Fruit fly (Drosophila melanogaster) whole organism, embryonic: ENCODE data around the gene lectin-28C.

ENCODE experiments used
- C15 ChIP-seq: fragments of 200-800 bp; sonication (Bioruptor generic); IDR thresholded peaks from 3 replicates; pipeline ENCODE4 v1.3.6; 2022; ENCODE audit warnings: missing biosample characterization, missing genetic modification characterization
- CG13424 ChIP-seq: fragments of 200-800 bp; sonication (Bioruptor generic); optimal IDR thresholded peaks from 2 replicates; lab custom pipeline; 2019; ENCODE audit warnings: missing biosample characterization, mild to moderate bottlenecking, missing genetic modification characterization, moderate library complexity
- Hsf ChIP-seq: fragments of 200-800 bp; sonication (Bioruptor generic); optimal IDR thresholded peaks from 3 replicates; lab custom pipeline; 2016; ENCODE audit warnings: missing biosample characterization, missing genetic modification characterization
- YL-1 ChIP-seq: fragments of 200-800 bp; sonication (Bioruptor generic); optimal IDR thresholded peaks from 3 replicates; lab custom pipeline; 2017; ENCODE audit warnings: missing biosample characterization, mild to moderate bottlenecking, missing genetic modification characterization
- her ChIP-seq: fragments of 200-800 bp; sonication (Bioruptor generic); optimal IDR thresholded peaks from 2 replicates; lab custom pipeline; 2016; ENCODE audit warnings: missing biosample characterization, missing genetic modification characterization
- sd ChIP-seq: fragments of 200-800 bp; sonication (Bioruptor generic); optimal IDR thresholded peaks from 3 replicates; lab custom pipeline; 2018; ENCODE audit warnings: missing biosample characterization, mild to moderate bottlenecking, missing genetic modification characterization, moderate library complexity
- usp ChIP-seq: fragments of >200 bp; optimal IDR thresholded peaks from 2 replicates; lab custom pipeline; 2017; ENCODE audit warnings: missing biosample characterization, missing genetic modification characterization

DNA sequence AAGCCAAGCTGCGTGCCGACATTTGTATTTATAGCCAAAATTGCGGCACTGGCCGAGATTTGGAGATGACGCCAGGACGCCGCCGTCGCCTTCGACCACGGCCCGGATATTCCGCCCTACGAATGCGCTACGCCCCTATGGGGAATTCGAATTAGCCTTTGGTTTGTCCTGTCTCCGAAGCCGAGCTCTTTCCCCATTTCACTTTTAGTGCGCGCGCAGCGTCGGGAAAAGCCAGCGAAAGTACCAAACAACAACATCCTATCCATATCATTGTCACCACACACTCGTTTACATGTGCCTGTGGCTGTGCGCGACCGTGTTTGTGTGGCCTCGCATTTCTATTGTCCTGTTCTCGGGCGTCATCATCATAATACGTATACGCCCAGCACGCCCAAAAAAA lies 14.5 kb downstream of the lectin-28C start, which contains the start of gene Proc:
- TF ChIP-seq usp (GFP tag; lab: Kevin White, UChicago) (no peak), Hsf (no peak), sd (no peak), YL-1 (GFP tag; lab: Kevin White, UChicago) (no peak), CG13424 (tag; lab: Kevin White, UChicago) (no peak), C15 (GFP tag; lab: Robert Waterston, UW) (no peak), her (no peak)
